Fruit fly (Drosophila melanogaster): ENCODE measurements around the gene CG13461.

Gene CG13461

dm6 chr3L:15043465-15043864 lies 8.8 kb downstream of the CG13461 start:
- TF ChIP-seq CG17801 (GFP tag; optimal IDR thresholded peaks at IDR 0.05; ENCODE audit: partially characterized antibody), result no peak

dm6 chr3L:15042470-15042869 lies 9.8 kb downstream of the CG13461 start, which contains the start of gene Rpn12R:
TSS of gene Rpn12R (minus strand) at chr3L:15042570.
- TF ChIP-seq CG17801 (GFP tag; optimal IDR thresholded peaks at IDR 0.05; ENCODE audit: partially characterized antibody), result no peak

- no peak for TF ChIP-seq CG17801 (GFP tag; optimal IDR thresholded peaks at IDR 0.05; ENCODE audit: partially characterized antibody)
Measured at dm6 chr3L:15040329-15040886, 11.9 kb downstream of the CG13461 start.

- no peak for TF ChIP-seq CG17801 (GFP tag; optimal IDR thresholded peaks at IDR 0.05; ENCODE audit: partially characterized antibody)
Measured at dm6 chr3L:15039510-15039909, 12.8 kb downstream of the CG13461 start.

DNA sequence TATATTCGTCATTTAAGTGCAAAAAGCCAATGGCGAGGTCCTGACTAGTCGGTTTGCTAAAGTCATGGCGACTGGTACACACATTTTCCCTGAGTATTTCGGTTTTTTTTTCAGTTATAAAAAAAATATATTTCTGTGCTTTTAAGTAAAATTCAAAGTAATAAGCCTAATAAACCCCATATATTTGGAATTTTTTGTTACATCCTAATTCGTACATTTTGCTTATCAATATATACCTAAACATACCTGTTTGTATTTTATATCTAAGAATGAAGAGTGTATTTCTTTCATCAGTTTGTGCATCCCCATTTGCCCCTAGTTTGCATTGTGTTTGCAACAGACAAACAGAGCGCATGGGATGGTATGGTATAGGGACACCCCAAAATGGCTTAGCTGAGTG lies 16.7 kb downstream of the CG13461 start:
- TF ChIP-seq CG17801 (GFP tag; optimal IDR thresholded peaks at IDR 0.05; ENCODE audit: partially characterized antibody), result no peak

DNA sequence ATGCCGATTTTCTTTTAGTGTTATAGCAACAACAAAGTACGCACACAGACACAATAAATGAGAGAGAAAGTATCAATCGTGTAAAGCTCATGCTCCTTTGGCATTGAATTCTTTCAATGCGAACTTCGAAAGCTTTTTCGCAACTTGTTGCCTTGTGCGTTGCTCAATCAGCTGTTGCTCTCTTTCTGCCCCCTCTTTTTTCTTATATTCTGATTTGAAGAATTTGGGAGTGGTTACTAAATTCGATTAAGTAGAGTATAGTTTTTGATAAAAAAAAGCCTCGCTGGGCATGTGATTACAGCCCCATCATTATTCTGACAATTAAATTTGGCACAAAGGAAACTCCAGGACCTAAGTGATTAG lies 17.6 kb downstream of the CG13461 start:
- no peak for TF ChIP-seq CG17801 (GFP tag; optimal IDR thresholded peaks at IDR 0.05; ENCODE audit: partially characterized antibody)

DNA sequence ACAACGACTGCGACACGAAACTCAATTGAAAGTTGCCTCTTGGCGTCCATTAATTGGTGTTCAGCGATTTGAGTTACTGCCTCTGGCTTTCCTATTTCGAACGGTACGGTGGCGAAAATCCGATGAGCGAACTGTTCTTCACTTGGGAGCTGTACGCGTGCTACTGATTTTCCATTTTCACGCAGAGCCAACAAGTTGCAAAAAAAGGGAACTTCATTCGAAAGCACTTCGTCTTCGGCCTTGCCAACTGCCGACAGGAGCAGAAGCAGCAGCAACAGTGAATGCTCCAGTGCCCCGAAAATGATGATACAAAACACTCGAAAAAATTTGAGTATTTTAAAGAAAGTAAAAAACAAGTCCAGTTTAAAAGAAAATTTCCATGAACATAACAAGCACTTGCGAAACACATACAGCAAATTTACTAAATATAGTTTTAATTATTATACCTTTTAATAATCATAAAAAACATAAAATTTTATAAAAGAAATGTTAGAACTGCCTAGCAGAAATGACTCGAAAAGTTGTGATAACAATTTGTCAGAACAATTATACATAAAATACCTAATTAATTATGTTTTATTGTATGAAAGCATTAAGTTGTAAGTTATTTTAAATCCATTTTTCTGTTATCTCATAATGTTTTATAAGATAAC lies 18.1 kb downstream of the CG13461 start:
- TF ChIP-seq CG17801 (GFP tag; optimal IDR thresholded peaks at IDR 0.05; ENCODE audit: partially characterized antibody), result no peak

dm6 chr3L:15031773-15032172 lies 20.5 kb downstream of the CG13461 start:
- no peak for TF ChIP-seq CG17801 (GFP tag; optimal IDR thresholded peaks at IDR 0.05; ENCODE audit: partially characterized antibody)

DNA sequence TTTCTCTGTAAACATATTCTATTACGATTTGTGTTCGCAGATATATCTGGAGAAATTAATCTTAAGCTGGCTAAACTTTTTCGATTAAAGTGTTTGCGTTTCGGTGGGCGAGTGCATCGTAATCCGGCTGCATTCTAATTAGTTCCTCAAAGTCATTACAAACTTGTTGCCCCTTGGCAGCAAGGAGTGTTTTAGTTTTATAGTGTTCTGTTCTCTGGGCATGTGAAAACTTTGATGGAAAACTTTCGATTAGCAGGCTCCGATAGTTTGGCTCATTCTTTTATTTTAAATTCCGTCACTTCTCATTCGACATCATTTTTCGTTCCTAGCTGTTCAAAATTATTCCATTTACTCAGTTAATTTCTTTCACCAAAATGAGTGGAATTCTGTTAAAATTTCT lies 29.1 kb downstream of the CG13461 start, which contains the start of gene CG32148:
Gene CG32148, plus strand, starts transcription at position 301 of the 400 bp plus-strand sequence.
- no peak for TF ChIP-seq CG17801 (GFP tag; optimal IDR thresholded peaks at IDR 0.05; ENCODE audit: partially characterized antibody)

dm6 chr3L:15021008-15021407 lies 31.3 kb downstream of the CG13461 start:
- no peak for TF ChIP-seq CG17801 (GFP tag; optimal IDR thresholded peaks at IDR 0.05; ENCODE audit: partially characterized antibody)

DNA sequence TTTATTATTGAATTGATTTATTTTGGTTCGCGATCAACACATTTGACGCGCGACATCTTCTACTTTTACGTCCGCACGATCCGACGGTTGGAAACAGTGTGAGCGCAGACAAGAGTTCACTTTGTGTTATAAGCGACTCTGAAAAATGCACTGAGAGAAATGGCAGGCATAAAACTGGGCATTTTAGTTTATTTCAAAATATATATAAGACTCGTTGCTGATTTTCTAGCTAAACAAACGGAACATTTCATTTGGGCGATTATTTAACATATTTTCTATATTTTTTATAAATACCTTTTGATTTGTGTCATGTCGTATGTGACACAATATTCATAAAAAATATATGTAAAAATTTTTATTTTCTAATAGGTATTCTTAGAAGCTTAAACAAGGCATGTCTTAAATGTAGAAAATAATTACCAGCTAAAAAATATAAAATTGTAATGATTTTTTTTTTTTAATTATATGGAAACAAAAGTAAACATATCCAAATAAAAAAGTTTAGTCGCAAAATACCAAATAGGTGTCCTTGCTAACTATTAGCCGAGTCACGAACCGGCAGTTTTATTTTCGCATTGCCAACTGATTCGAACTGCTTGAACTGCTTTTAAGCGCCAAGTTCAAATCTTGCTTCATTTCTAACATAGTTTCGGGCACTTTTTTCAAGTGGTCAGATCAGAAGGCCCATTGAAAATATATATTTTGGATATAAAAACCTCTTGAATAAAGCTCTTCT lies 38.2 kb downstream of the CG13461 start, which contains the start of gene Reck:
Gene Reck, minus strand, starts transcription at position 106 of the 736 bp plus-strand sequence.
- no peak for TF ChIP-seq CG17801 (GFP tag; optimal IDR thresholded peaks at IDR 0.05; ENCODE audit: partially characterized antibody)

dm6 chr3L:15013296-15013695 lies 39.0 kb downstream of the CG13461 start:
- TF ChIP-seq CG17801 (GFP tag; optimal IDR thresholded peaks at IDR 0.05; ENCODE audit: partially characterized antibody), result no peak

- no peak for TF ChIP-seq CG17801 (GFP tag; optimal IDR thresholded peaks at IDR 0.05; ENCODE audit: partially characterized antibody)
Measured at dm6 chr3L:15011638-15012335, 40.5 kb downstream of the CG13461 start.

- no peak for TF ChIP-seq CG17801 (GFP tag; optimal IDR thresholded peaks at IDR 0.05; ENCODE audit: partially characterized antibody)
Measured at dm6 chr3L:15011142-15011541, 41.1 kb downstream of the CG13461 start.

- TF ChIP-seq CG17801 (GFP tag; optimal IDR thresholded peaks at IDR 0.05; ENCODE audit: partially characterized antibody), result no peak
Measured at dm6 chr3L:15010601-15011000, 41.7 kb downstream of the CG13461 start.
